Fruit fly (Drosophila melanogaster) whole organism, embryonic: ENCODE data around the gene Hand.

Experiments
- Ada2b ChIP-seq: fragments of 200-800 bp; sonication (Bioruptor generic); IDR thresholded peaks from 2 replicates; pipeline ENCODE4 v1.3.6; 2022; ENCODE audit warnings: missing biosample characterization, missing genetic modification characterization
- Antp ChIP-seq: fragments of 200-800 bp; sonication (Bioruptor generic); optimal IDR thresholded peaks from 3 replicates; lab custom pipeline; 2016; ENCODE audit warnings: missing biosample characterization, missing genetic modification characterization
- BEAF-32 ChIP-seq: fragments of 200-800 bp; sonication (Bioruptor generic); optimal IDR thresholded peaks from 3 replicates; lab custom pipeline; 2017; ENCODE audit warnings: missing biosample characterization, missing genetic modification characterization, mild to moderate bottlenecking, moderate library complexity, missing genetic modification reagents
- Bgb ChIP-seq: fragments of 200-800 bp; sonication (Bioruptor generic); IDR thresholded peaks from 2 replicates; pipeline ENCODE4 v1.3.6; 2022; ENCODE audit warnings: missing biosample characterization, missing genetic modification characterization; ENCODE audit not compliant: partially characterized antibody
- CG12299 ChIP-seq: fragments of 200-800 bp; sonication (Bioruptor generic); optimal IDR thresholded peaks from 2 replicates; lab custom pipeline; 2018; ENCODE audit warnings: missing biosample characterization, mild to moderate bottlenecking, missing genetic modification characterization
- CG12769 ChIP-seq: fragments of 200-800 bp; sonication (Bioruptor generic); optimal IDR thresholded peaks from 2 replicates; lab custom pipeline; 2019; ENCODE audit warnings: missing biosample characterization, mild to moderate bottlenecking, missing genetic modification characterization, moderate library complexity
- CG14014 ChIP-seq: fragments of 200-800 bp; sonication (Bioruptor generic); IDR thresholded peaks from 2 replicates; pipeline ENCODE4 v1.3.6; 2022; ENCODE audit warnings: missing biosample characterization, missing genetic modification characterization
- CG1603 ChIP-seq: fragments of 200-800 bp; sonication (Bioruptor generic); optimal IDR thresholded peaks from 2 replicates; lab custom pipeline; 2019; ENCODE audit warnings: missing biosample characterization, mild to moderate bottlenecking, missing genetic modification characterization, moderate library complexity
- CG1647 ChIP-seq: fragments of 200-800 bp; sonication (Bioruptor generic); optimal IDR thresholded peaks from 3 replicates; lab custom pipeline; 2016; ENCODE audit warnings: missing biosample characterization, missing genetic modification characterization
- CG17186 ChIP-seq: fragments of 200-800 bp; sonication (Bioruptor generic); optimal IDR thresholded peaks from 3 replicates; lab custom pipeline; 2017; ENCODE audit warnings: missing biosample characterization, missing genetic modification reagents, missing genetic modification characterization
- CG17361 ChIP-seq: fragments of 200-800 bp; sonication (Bioruptor generic); IDR thresholded peaks from 3 replicates; pipeline ENCODE4 v1.3.6; 2022; ENCODE audit warnings: missing biosample characterization, missing genetic modification characterization
- CG1792 ChIP-seq: fragments of 200-800 bp; sonication (Bioruptor generic); optimal IDR thresholded peaks from 2 replicates; lab custom pipeline; 2016; ENCODE audit warnings: missing biosample characterization, missing genetic modification characterization
- CG18011 ChIP-seq: fragments of 200-800 bp; sonication (Bioruptor generic); optimal IDR thresholded peaks from 2 replicates; lab custom pipeline; 2017; ENCODE audit warnings: missing biosample characterization, missing genetic modification characterization, mild to moderate bottlenecking, moderate library complexity, missing genotype
- CG2199 ChIP-seq: fragments of 200-800 bp; sonication (Bioruptor generic); IDR thresholded peaks from 3 replicates; pipeline ENCODE4 v1.3.6; 2022; ENCODE audit warnings: missing biosample characterization, missing genetic modification characterization
- CG30403 ChIP-seq: fragments of 200-800 bp; sonication (Bioruptor generic); optimal IDR thresholded peaks from 3 replicates; lab custom pipeline; 2016; ENCODE audit warnings: missing biosample characterization, missing genetic modification characterization
- CG4617 ChIP-seq: fragments of 200-800 bp; sonication (Bioruptor generic); optimal IDR thresholded peaks from 3 replicates; lab custom pipeline; 2016; ENCODE audit warnings: missing biosample characterization, missing genetic modification characterization, borderline replicate concordance
- CG4730 ChIP-seq: fragments of 200-800 bp; sonication (Bioruptor generic); IDR thresholded peaks from 2 replicates; pipeline ENCODE4 v1.3.6; 2022; ENCODE audit warnings: missing biosample characterization, missing genetic modification characterization
- CG6272 ChIP-seq: fragments of 200-800 bp; sonication (Bioruptor generic); IDR thresholded peaks from 2 replicates; pipeline ENCODE4 v1.3.6; 2022; ENCODE audit warnings: missing biosample characterization, missing genetic modification characterization
- CG7357 ChIP-seq: fragments of 200-800 bp; sonication (Bioruptor generic); IDR thresholded peaks from 3 replicates; pipeline ENCODE4 v1.3.6; 2022; ENCODE audit warnings: missing biosample characterization, missing genetic modification characterization
- CG7786 ChIP-seq: fragments of 200-800 bp; sonication (Bioruptor generic); optimal IDR thresholded peaks from 2 replicates; lab custom pipeline; 2016; ENCODE audit warnings: missing biosample characterization, missing genetic modification characterization
- Dad ChIP-seq: fragments of 200-800 bp; sonication (Bioruptor generic); optimal IDR thresholded peaks from 3 replicates; lab custom pipeline; 2016; ENCODE audit warnings: missing biosample characterization, missing genetic modification characterization
- H2.0 ChIP-seq: fragments of 200-800 bp; sonication (Bioruptor generic); IDR thresholded peaks from 2 replicates; pipeline ENCODE4 v1.3.6; 2022; ENCODE audit warnings: missing biosample characterization, missing genetic modification characterization
- MBD-R2 ChIP-seq: fragments of 200-800 bp; sonication (Bioruptor generic); IDR thresholded peaks from 2 replicates; pipeline ENCODE4 v1.3.6; 2022; ENCODE audit warnings: missing biosample characterization, missing genetic modification characterization
- Med ChIP-seq: fragments of 200-800 bp; sonication (Bioruptor generic); peaks from one replicate; lab custom pipeline; 2016; ENCODE audit warnings: missing biosample characterization, missing genetic modification characterization, mild to moderate bottlenecking, inconsistent platforms, moderate library complexity
- Mes4 ChIP-seq: fragments of 200-800 bp; sonication (Bioruptor generic); optimal IDR thresholded peaks from 2 replicates; lab custom pipeline; 2016; ENCODE audit warnings: missing biosample characterization, missing genetic modification characterization
- Ptx1 ChIP-seq: fragments of 200-800 bp; sonication (Bioruptor generic); IDR thresholded peaks from 2 replicates; pipeline ENCODE4 v1.3.6; 2022; ENCODE audit warnings: missing biosample characterization, missing genetic modification characterization
- Xbp1 ChIP-seq: fragments of 200-800 bp; sonication (Bioruptor generic); optimal IDR thresholded peaks from 3 replicates; lab custom pipeline; 2016; ENCODE audit warnings: missing biosample characterization, mild to moderate bottlenecking, missing genetic modification characterization
- Xrp1 ChIP-seq: fragments of 200-800 bp; sonication (Bioruptor generic); IDR thresholded peaks from 2 replicates; pipeline ENCODE4 v1.3.6; 2022; ENCODE audit warnings: missing biosample characterization, missing genetic modification characterization
- ab ChIP-seq: fragments of 200-800 bp; sonication (Bioruptor generic); optimal IDR thresholded peaks from 2 replicates; lab custom pipeline; 2016; ENCODE audit warnings: missing biosample characterization, missing genetic modification characterization
- abd-A ChIP-seq: fragments of 200-800 bp; sonication (Bioruptor generic); optimal IDR thresholded peaks from 3 replicates; lab custom pipeline; 2019; ENCODE audit warnings: missing biosample characterization, mild to moderate bottlenecking, missing genetic modification characterization, moderate library complexity
- ase ChIP-seq: fragments of 200-800 bp; sonication (Bioruptor generic); IDR thresholded peaks from 3 replicates; pipeline ENCODE4 v1.3.6; 2022; ENCODE audit warnings: missing biosample characterization, missing genetic modification characterization
- az2 ChIP-seq: fragments of 200-800 bp; sonication (Bioruptor generic); optimal IDR thresholded peaks from 3 replicates; lab custom pipeline; 2016; ENCODE audit warnings: missing biosample characterization, missing genetic modification characterization
- dimm ChIP-seq: fragments of 200-800 bp; sonication (Bioruptor generic); IDR thresholded peaks from 2 replicates; pipeline ENCODE4 v1.3.6; 2022; ENCODE audit warnings: missing biosample characterization, missing genetic modification characterization
- dm ChIP-seq: fragments of 200-800 bp; sonication (Bioruptor generic); optimal IDR thresholded peaks from 3 replicates; lab custom pipeline; 2016; ENCODE audit warnings: missing biosample characterization, missing genetic modification characterization
- en ChIP-seq: fragments of 200-800 bp; sonication (Bioruptor generic); optimal IDR thresholded peaks from 2 replicates; lab custom pipeline; 2016; ENCODE audit warnings: missing biosample characterization, missing genetic modification characterization
- gce ChIP-seq: fragments of 200-800 bp; sonication (Bioruptor generic); IDR thresholded peaks from 3 replicates; pipeline ENCODE4 v1.3.6; 2022; ENCODE audit warnings: missing biosample characterization, missing genetic modification characterization
- kay ChIP-seq: fragments of 200-800 bp; sonication (Bioruptor generic); optimal IDR thresholded peaks from 2 replicates; lab custom pipeline; 2016; ENCODE audit warnings: missing biosample characterization, missing genetic modification characterization
- pan ChIP-seq, 4 experiments: fragments of >200 bp in 3 of 4; fragments of 200-800 bp in 1 of 4; sonication (Bioruptor generic) in 1 of 4; optimal IDR thresholded peaks in 3 of 4; IDR thresholded peaks in 1 of 4; 2 replicates each; pipeline versions ENCODE4 v1.3.6 to Lab custom; 2017 to 2022; ENCODE audit warnings: missing biosample characterization in 2 of 4, missing genetic modification characterization in 2 of 4, mixed read lengths in 1 of 4
- peb ChIP-seq: fragments of 200-800 bp; sonication (Bioruptor generic); IDR thresholded peaks from 2 replicates; pipeline ENCODE4 v1.3.6; 2022; ENCODE audit warnings: missing biosample characterization, missing genetic modification characterization
- pfk ChIP-seq: fragments of 200-800 bp; sonication (Bioruptor generic); optimal IDR thresholded peaks from 2 replicates; lab custom pipeline; 2018; ENCODE audit warnings: missing biosample characterization, mild to moderate bottlenecking, missing genetic modification characterization, moderate library complexity
- phol ChIP-seq: fragments of 200-800 bp; sonication (Bioruptor generic); optimal IDR thresholded peaks from 3 replicates; lab custom pipeline; 2018; ENCODE audit warnings: missing biosample characterization, mild to moderate bottlenecking, missing genetic modification characterization, moderate library complexity
- psq ChIP-seq: fragments of 200-800 bp; sonication (Bioruptor generic); optimal IDR thresholded peaks from 2 replicates; lab custom pipeline; 2017; ENCODE audit warnings: missing biosample characterization, missing genetic modification characterization
- row ChIP-seq: fragments of 200-800 bp; sonication (Bioruptor generic); IDR thresholded peaks from 3 replicates; pipeline ENCODE4 v1.3.6; 2022; ENCODE audit warnings: missing biosample characterization, missing genetic modification characterization
- schlank ChIP-seq: fragments of 200-800 bp; sonication (Bioruptor generic); optimal IDR thresholded peaks from 2 replicates; lab custom pipeline; 2018; ENCODE audit warnings: missing biosample characterization, mild to moderate bottlenecking, missing genetic modification characterization
- sim ChIP-seq: fragments of 200-800 bp; sonication (Bioruptor generic); IDR thresholded peaks from 2 replicates; pipeline ENCODE4 v1.3.6; 2022; ENCODE audit warnings: missing biosample characterization, missing genetic modification characterization
- sima ChIP-seq: fragments of 200-800 bp; sonication (Bioruptor generic); optimal IDR thresholded peaks from 2 replicates; lab custom pipeline; 2016; ENCODE audit warnings: missing biosample characterization, missing genetic modification characterization
- ssp ChIP-seq: fragments of 200-800 bp; sonication (Bioruptor generic); IDR thresholded peaks from 2 replicates; pipeline ENCODE4 v1.3.6; 2022; ENCODE audit warnings: missing biosample characterization, missing genetic modification characterization
- vfl ChIP-seq: fragments of 200-800 bp; sonication (Bioruptor generic); optimal IDR thresholded peaks from 2 replicates; lab custom pipeline; 2016; ENCODE audit warnings: missing biosample characterization, missing genetic modification characterization
- zen ChIP-seq: fragments of 200-800 bp; sonication (Bioruptor generic); optimal IDR thresholded peaks from 3 replicates; lab custom pipeline; 2018; ENCODE audit warnings: missing biosample characterization, mild to moderate bottlenecking, missing genetic modification characterization, moderate library complexity
- zfh2 ChIP-seq: fragments of 200-800 bp; sonication (Bioruptor generic); optimal IDR thresholded peaks from 2 replicates; lab custom pipeline; 2016; ENCODE audit warnings: missing biosample characterization, missing genetic modification characterization

Hand gene

DNA sequence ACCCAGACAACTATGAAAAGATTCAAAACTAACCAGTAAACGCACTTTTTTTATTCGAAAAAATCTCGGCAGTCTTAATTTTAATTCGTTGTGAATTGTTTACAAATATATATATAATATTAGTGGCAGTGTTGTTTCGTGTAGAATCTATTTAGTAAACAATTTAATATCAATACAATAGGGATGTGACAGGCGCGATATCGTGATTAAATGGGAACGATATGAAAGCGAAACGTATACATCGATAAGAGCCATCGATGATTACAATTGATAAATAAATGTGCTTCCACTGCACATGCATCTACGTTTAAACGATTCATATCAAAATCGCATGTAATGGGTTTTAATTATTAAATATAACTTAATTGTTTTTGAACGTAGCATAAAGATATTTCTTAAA is 17.8 kb downstream of the Hand start (continued):
- TF ChIP-seq MBD-R2 (GFP tag; lab: Robert Waterston, UW) (peak; percentile 37; the same call in 1 of the 2 replicates), ssp (GFP tag; lab: Robert Waterston, UW) (peak; percentile 82), CG12769 (no peak), schlank (no peak), row (GFP tag; lab: Robert Waterston, UW) (peak; percentile 84), CG7786 (GFP tag; lab: Kevin White, UChicago) (no peak), BEAF-32 (GFP tag; lab: Kevin White, UChicago) (peak; percentile 89), vfl (GFP tag; lab: Kevin White, UChicago) (no peak), Bgb (peak; percentile 96), phol (no peak), zen (tag; lab: Kevin White, UChicago) (no peak), pfk (GFP tag; lab: Kevin White, UChicago) (peak; percentile 91)

DNA sequence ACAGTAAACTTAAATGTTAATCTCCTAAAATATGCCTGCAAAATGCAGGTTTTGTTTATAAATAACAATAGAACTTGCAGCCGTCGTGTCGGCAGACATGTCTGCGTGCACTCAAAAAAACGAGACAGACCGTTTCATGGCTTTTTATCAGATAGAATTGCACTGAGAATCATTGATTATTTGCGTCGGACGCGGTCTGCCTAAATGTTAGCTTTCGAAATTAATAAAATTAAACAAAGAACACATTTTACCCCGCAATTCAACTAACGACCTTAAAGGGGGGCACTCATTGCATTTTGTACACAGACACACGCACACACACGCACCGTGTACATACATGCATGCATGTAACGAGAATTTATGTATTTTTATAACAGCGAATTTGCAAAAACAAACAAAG is 18.3 kb downstream of the Hand start:
- TF ChIP-seq Xbp1 (GFP tag; lab: Kevin White, UChicago), result peak; percentile 39
- TF ChIP-seq CG7786 (GFP tag; lab: Kevin White, UChicago), result peak; percentile 7
- no peak for TF ChIP-seq pan (optimal IDR thresholded peaks at IDR 0.05; lab: Kevin White, UChicago)
- peak in 1 of 2 experiments; percentile 27 for TF ChIP-seq pan (GFP tag; optimal IDR thresholded peaks at IDR 0.05 in 1 of 2, IDR thresholded peaks at IDR 0.05 in 1 of 2)
- TF ChIP-seq Ptx1 (GFP tag; lab: Robert Waterston, UW), result peak; percentile 40; the same call in 1 of the 2 replicates
- TF ChIP-seq CG4730 (GFP tag; lab: Robert Waterston, UW), result no peak
- peak; percentile 23; the same call in 1 of the 2 replicates for TF ChIP-seq H2.0
- peak; percentile 11; the same call in 1 of the 2 replicates for TF ChIP-seq peb (GFP tag; lab: Robert Waterston, UW)
- 0 out of 3 replicates have a peak, but pooled peaks have one; percentile 13 for TF ChIP-seq CG7357 (GFP tag; lab: Robert Waterston, UW)
- no peak for TF ChIP-seq abd-A (tag; lab: Kevin White, UChicago)
- TF ChIP-seq dimm (GFP tag; lab: Robert Waterston, UW), result no peak
- 0 out of 3 replicates have a peak, but pooled peaks have one; percentile 19 for TF ChIP-seq gce (GFP tag; lab: Robert Waterston, UW)
- peak; percentile 15 for TF ChIP-seq CG1792 (GFP tag; lab: Kevin White, UChicago)
- TF ChIP-seq CG14014 (GFP tag; lab: Robert Waterston, UW), result peak; percentile 28; the same call in 1 of the 2 replicates
- peak; percentile 0 for TF ChIP-seq CG4617
- TF ChIP-seq Ada2b (GFP tag; lab: Robert Waterston, UW), result 0 out of 2 replicates have a peak, but pooled peaks have one; percentile 43
- TF ChIP-seq zfh2 (GFP tag; lab: Kevin White, UChicago), result no peak
- peak; percentile 43; the same call in 1 of the 2 replicates for TF ChIP-seq sim (GFP tag; lab: Robert Waterston, UW)
- TF ChIP-seq Dad (GFP tag; lab: Kevin White, UChicago), result peak; percentile 7
- peak; percentile 30; the same call in 1 of the 3 replicates for TF ChIP-seq CG17361 (GFP tag; lab: Robert Waterston, UW)
- TF ChIP-seq en, result peak; percentile 1
- TF ChIP-seq Mes4 (GFP tag; lab: Kevin White, UChicago), result peak; percentile 1
- no peak for TF ChIP-seq CG6272 (GFP tag; lab: Robert Waterston, UW)
- peak; percentile 12 for TF ChIP-seq sima (GFP tag; lab: Kevin White, UChicago)
- TF ChIP-seq CG2199 (GFP tag; lab: Robert Waterston, UW), result 0 out of 3 replicates have a peak, but pooled peaks have one; percentile 34
- TF ChIP-seq kay, result no peak
- TF ChIP-seq ase (GFP tag; lab: Robert Waterston, UW), result peak; percentile 25; the same call in 1 of the 3 replicates
- no peak for TF ChIP-seq psq (GFP tag; lab: Kevin White, UChicago)
- TF ChIP-seq ab (GFP tag; lab: Kevin White, UChicago), result no peak
- peak; percentile 24 for TF ChIP-seq Antp (GFP tag; lab: Kevin White, UChicago)
- peak; percentile 10 for TF ChIP-seq CG18011 (GFP tag; lab: Kevin White, UChicago)
- no peak for TF ChIP-seq CG12299 (tag; lab: Kevin White, UChicago)
- peak; percentile 86 for TF ChIP-seq Med (GFP tag; lab: Kevin White, UChicago)
- TF ChIP-seq Xrp1 (GFP tag; lab: Robert Waterston, UW), result peak; percentile 14; the same call in 1 of the 2 replicates
- peak; percentile 5 for TF ChIP-seq dm (GFP tag; lab: Kevin White, UChicago)
- peak; percentile 36 for TF ChIP-seq CG1647 (GFP tag; lab: Kevin White, UChicago)
- peak; percentile 31 for TF ChIP-seq CG30403 (GFP tag; lab: Kevin White, UChicago)
- peak; percentile 32 for TF ChIP-seq az2 (GFP tag; lab: Kevin White, UChicago)
- no peak for TF ChIP-seq CG17186 (GFP tag; lab: Kevin White, UChicago)
- peak; percentile 65 for TF ChIP-seq CG1603 (tag; lab: Kevin White, UChicago)
